Fruit fly (Drosophila melanogaster) whole organism, pupa: ENCODE measurements around the gene CG11367.

Experiments
- CG10348 ChIP-seq: fragments of 200-800 bp; sonication (Bioruptor generic); IDR thresholded peaks from 2 replicates; pipeline ENCODE4 v1.3.6; 2022; ENCODE audit warnings: missing biosample characterization, missing genetic modification characterization
- CG12605 ChIP-seq: fragments of 200-800 bp; sonication (Bioruptor generic); IDR thresholded peaks from 2 replicates; pipeline ENCODE4 v1.3.6; 2022; ENCODE audit warnings: missing biosample characterization, missing genetic modification characterization
- CG13204 ChIP-seq: fragments of 200-800 bp; sonication (Bioruptor generic); optimal IDR thresholded peaks from 2 replicates; lab custom pipeline; 2018; ENCODE audit warnings: missing biosample characterization, mild to moderate bottlenecking, missing genetic modification characterization, moderate library complexity
- CG14655 ChIP-seq: fragments of 200-800 bp; sonication (Bioruptor generic); optimal IDR thresholded peaks from 3 replicates; lab custom pipeline; 2017; ENCODE audit warnings: mild to moderate bottlenecking, missing biosample characterization, missing genetic modification reagents, missing genetic modification characterization
- CG15710 ChIP-seq: fragments of 200-800 bp; sonication (Bioruptor generic); optimal IDR thresholded peaks from 2 replicates; lab custom pipeline; 2018; ENCODE audit warnings: missing biosample characterization, mild to moderate bottlenecking, missing genetic modification characterization, moderate library complexity
- CG17806 ChIP-seq: fragments of 200-800 bp; sonication (Bioruptor generic); optimal IDR thresholded peaks from 2 replicates; lab custom pipeline; 2018; ENCODE audit warnings: missing biosample characterization, mild to moderate bottlenecking, missing genetic modification characterization, moderate library complexity
- CG34367 ChIP-seq: fragments of 200-800 bp; sonication (Bioruptor generic); optimal IDR thresholded peaks from 2 replicates; lab custom pipeline; 2018; ENCODE audit warnings: missing biosample characterization, mild to moderate bottlenecking, missing genetic modification characterization
- CG4496 ChIP-seq: fragments of 200-800 bp; sonication (Bioruptor generic); IDR thresholded peaks from 3 replicates; pipeline ENCODE4 v1.3.6; 2022; ENCODE audit warnings: missing biosample characterization, missing genetic modification characterization
- CG8159 ChIP-seq: fragments of 200-800 bp; sonication (Bioruptor generic); optimal IDR thresholded peaks from 3 replicates; lab custom pipeline; 2018; ENCODE audit warnings: missing biosample characterization, mild to moderate bottlenecking, missing genetic modification characterization, moderate library complexity
- CG8301 ChIP-seq: fragments of 200-800 bp; sonication (Bioruptor generic); optimal IDR thresholded peaks from 2 replicates; lab custom pipeline; 2018; ENCODE audit warnings: missing biosample characterization, mild to moderate bottlenecking, missing genetic modification characterization
- CG9948 ChIP-seq: fragments of 200-800 bp; sonication (Bioruptor generic); optimal IDR thresholded peaks from 2 replicates; lab custom pipeline; 2018; ENCODE audit warnings: missing biosample characterization, mild to moderate bottlenecking, missing genetic modification characterization, moderate library complexity
- D1 ChIP-seq: fragments of 200-800 bp; sonication (Bioruptor generic); optimal IDR thresholded peaks from 2 replicates; lab custom pipeline; 2018; ENCODE audit warnings: missing biosample characterization, mild to moderate bottlenecking, missing genetic modification characterization, moderate library complexity
- EcR ChIP-seq: fragments of 200-800 bp; sonication (Bioruptor generic); optimal IDR thresholded peaks from 3 replicates; lab custom pipeline; 2019; ENCODE audit warnings: missing biosample characterization, missing genetic modification characterization, mild to moderate bottlenecking, moderate library complexity, missing genetic modification reagents
- Pif1A ChIP-seq: fragments of 200-800 bp; sonication (Bioruptor generic); optimal IDR thresholded peaks from 3 replicates; lab custom pipeline; 2016; ENCODE audit warnings: missing biosample characterization, missing genetic modification characterization
- Pif1B ChIP-seq: fragments of 200-800 bp; sonication (Bioruptor generic); optimal IDR thresholded peaks from 3 replicates; lab custom pipeline; 2016; ENCODE audit warnings: missing biosample characterization, missing genetic modification characterization
- Snoo ChIP-seq: fragments of 200-800 bp; sonication (Bioruptor generic); optimal IDR thresholded peaks from 3 replicates; lab custom pipeline; 2017; ENCODE audit warnings: missing biosample characterization, mild to moderate bottlenecking, missing genetic modification characterization, inconsistent platforms
- fd96Ca ChIP-seq: fragments of 200-800 bp; sonication (Bioruptor generic); IDR thresholded peaks from 3 replicates; pipeline ENCODE4 v1.3.6; 2022; ENCODE audit warnings: missing biosample characterization, missing genetic modification characterization
- gl ChIP-seq: fragments of 200-800 bp; sonication (Bioruptor generic); optimal IDR thresholded peaks from 2 replicates; lab custom pipeline; 2018; ENCODE audit warnings: missing biosample characterization, mild to moderate bottlenecking, missing genetic modification characterization
- rn ChIP-seq: fragments of 200-800 bp; sonication (Bioruptor generic); IDR thresholded peaks from 2 replicates; pipeline ENCODE4 v1.3.6; 2022; ENCODE audit warnings: missing biosample characterization, missing genetic modification characterization

The CG11367 gene

dm6 chr3L:22742945-22743582 lies 15.2 kb downstream of the CG11367 start:
- no peak for TF ChIP-seq Pif1B (GFP tag; lab: Kevin White, UChicago)
- no peak for TF ChIP-seq CG10348
- no peak for TF ChIP-seq CG34367 (tag; lab: Kevin White, UChicago)
- no peak for TF ChIP-seq CG14655
- TF ChIP-seq rn (GFP tag; lab: Robert Waterston, UW): no peak
- TF ChIP-seq EcR (GFP tag; lab: Kevin White, UChicago): no peak
- no peak for TF ChIP-seq fd96Ca (GFP tag; lab: Robert Waterston, UW)
- TF ChIP-seq Pif1A (GFP tag; lab: Kevin White, UChicago): peak; percentile 13
- peak; percentile 2 for TF ChIP-seq CG15710 (tag; lab: Kevin White, UChicago)
- TF ChIP-seq D1 (tag; lab: Kevin White, UChicago): peak; percentile 54
- peak; percentile 15 for TF ChIP-seq CG9948
- TF ChIP-seq CG8301: peak; percentile 13
- TF ChIP-seq CG13204 (GFP tag; lab: Kevin White, UChicago): no peak
- peak; percentile 22 for TF ChIP-seq CG17806
- TF ChIP-seq CG12605 (GFP tag; lab: Robert Waterston, UW): no peak; the same call in 1 of the 2 replicates
- peak; percentile 74 for TF ChIP-seq CG4496
- no peak for TF ChIP-seq gl
- peak; percentile 10 for TF ChIP-seq Snoo (tag; lab: Kevin White, UChicago)
- TF ChIP-seq CG8159 (tag; lab: Kevin White, UChicago): peak; percentile 49
- TF ChIP-seq, all 21 proteins: peak for 9

- TF ChIP-seq CG8159 (tag; lab: Kevin White, UChicago) (peak; percentile 8), CG13204 (GFP tag; lab: Kevin White, UChicago) (peak; percentile 22), CG34367 (tag; lab: Kevin White, UChicago) (no peak), rn (GFP tag; lab: Robert Waterston, UW) (no peak), CG12605 (GFP tag; lab: Robert Waterston, UW) (0 out of 2 replicates have a peak, but pooled peaks have one; percentile 15), D1 (tag; lab: Kevin White, UChicago) (peak; percentile 76)
These were observed 21.2 kb downstream of the CG11367 start, which contains the start of gene SPoCk for dm6 chr3L:22749147-22749550. TSS of gene SPoCk (plus strand) at chr3L:22749444.

DNA sequence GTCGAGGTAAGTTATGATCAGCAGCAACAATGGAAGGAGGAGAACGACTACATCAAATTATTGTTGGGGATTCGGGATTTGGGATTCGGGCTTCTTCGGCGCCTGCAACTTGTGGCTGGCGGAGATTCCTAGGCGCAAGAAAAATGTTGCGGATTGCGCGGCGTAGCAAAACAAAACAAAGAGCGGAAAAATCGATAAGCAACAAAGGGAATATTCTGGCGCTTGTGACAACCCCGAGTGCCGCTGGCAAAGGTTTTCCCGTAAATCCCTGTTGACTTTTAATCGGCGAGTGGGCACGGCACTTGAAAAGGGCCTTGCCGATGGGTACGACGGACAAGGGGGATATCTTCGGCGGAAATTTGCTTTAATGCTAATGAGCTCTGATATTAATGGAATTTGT lies 22.1 kb downstream of the CG11367 start:
- TF ChIP-seq CG12605 (GFP tag; lab: Robert Waterston, UW) (no peak), CG4496 (0 out of 3 replicates have a peak, but pooled peaks have one; percentile 1)

DNA sequence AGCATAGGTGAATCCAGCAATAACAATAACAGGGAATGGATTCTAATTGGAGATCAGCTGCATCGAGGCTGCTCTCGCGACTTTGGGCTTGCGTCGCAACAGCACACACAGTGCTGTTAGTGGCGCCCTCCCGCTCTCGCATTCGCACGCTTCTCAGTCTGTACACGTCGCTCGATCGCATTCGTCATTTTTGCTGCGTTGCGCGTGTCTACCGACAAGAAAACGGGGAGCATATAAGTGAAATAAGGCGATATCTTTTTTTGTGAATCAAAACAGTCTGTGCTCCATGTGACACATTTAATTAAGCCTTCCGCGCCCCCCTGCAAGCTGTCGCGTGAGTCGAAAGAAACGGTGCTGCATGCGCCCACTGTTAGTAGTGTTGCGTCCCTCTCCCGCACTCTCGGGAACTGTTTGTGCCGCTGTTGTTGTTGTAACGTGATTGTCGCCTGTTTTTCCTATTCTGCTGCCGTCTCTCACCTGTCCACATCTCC lies 45.5 kb downstream of the CG11367 start:
- TF ChIP-seq Snoo (tag; lab: Kevin White, UChicago) (no peak), EcR (GFP tag; lab: Kevin White, UChicago) (peak; percentile 33), gl (peak; percentile 27), CG8159 (tag; lab: Kevin White, UChicago) (peak; percentile 15), CG12605 (GFP tag; lab: Robert Waterston, UW) (peak; percentile 45; the same call in 1 of the 2 replicates), D1 (tag; lab: Kevin White, UChicago) (no peak), CG13204 (GFP tag; lab: Kevin White, UChicago) (peak; percentile 62)

- TF ChIP-seq CG17806 (no peak), Snoo (tag; lab: Kevin White, UChicago) (peak; percentile 32)
These were observed 46.6 kb downstream of the CG11367 start for dm6 chr3L:22774479-22774878.
